Fruit fly (Drosophila melanogaster) Kc167 (cell line): ENCODE measurements around the gene CG18180.

ENCODE experiments used
- Myc ChIP-seq: fragments of >200 bp; optimal IDR thresholded peaks from 2 replicates; lab custom pipeline; 2017; ENCODE audit warnings: missing external identifiers
- Sin3A ChIP-seq: fragments of >200 bp; optimal IDR thresholded peaks from 2 replicates; lab custom pipeline; 2018; ENCODE audit warnings: missing external identifiers
- insv ChIP-seq: fragments of >200 bp; optimal IDR thresholded peaks from 3 replicates; lab custom pipeline; 2018; ENCODE audit warnings: missing external identifiers
- psq ChIP-seq: fragments of >200 bp; optimal IDR thresholded peaks from 2 replicates; lab custom pipeline; 2017; ENCODE audit warnings: missing external identifiers

DNA sequence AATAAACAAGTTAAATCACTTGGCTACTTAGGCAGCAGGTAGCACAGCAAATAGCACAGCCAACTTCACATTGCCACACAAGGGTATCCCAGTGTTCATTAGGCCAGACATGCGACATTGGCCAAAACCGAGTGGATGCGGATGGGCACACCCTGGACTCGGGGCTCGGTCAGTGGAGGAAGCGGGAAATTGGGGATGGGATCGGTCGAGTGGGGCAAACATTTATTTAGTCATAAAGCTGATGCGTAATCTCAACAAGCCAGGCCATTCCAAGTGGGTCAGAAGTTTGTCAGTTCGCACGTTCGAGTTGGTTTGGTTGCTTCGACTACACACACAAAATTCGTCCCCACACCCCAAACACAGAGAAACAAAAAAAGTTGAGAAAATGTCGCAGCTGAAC lies 42.1 kb upstream of the CG18180 start, which contains the start of gene CG3222:
- TF ChIP-seq psq (lab: Kevin White, UChicago) (no peak), insv (lab: Kevin White, UChicago) (no peak), Myc (no peak), Sin3A (lab: Kevin White, UChicago) (no peak)
